Worm (Caenorhabditis elegans): ENCODE data around the gene T01B7.9.

The T01B7.9 gene

ce11 chrII:8769375-8769774 is 42.8 kb upstream of the T01B7.9 start (continued):
- TF ChIP-seq egl-27 (tag; optimal IDR thresholded peaks at IDR 0.05): no peak
- TF ChIP-seq zip-2 (tag; optimal IDR thresholded peaks at IDR 0.05): no peak
- no peak for TF ChIP-seq dmd-8 (GFP tag; IDR thresholded peaks at IDR 0.05)
- TF ChIP-seq duxl-1 (tag; optimal IDR thresholded peaks at IDR 0.05; ENCODE audit: poor library complexity): no peak
- TF ChIP-seq nhr-6 (tag; optimal IDR thresholded peaks at IDR 0.05): no peak
- peak; percentile 65 for TF ChIP-seq hmg-1.1 (GFP tag; IDR thresholded peaks at IDR 0.05)
- TF ChIP-seq daf-16 (GFP tag; optimal IDR thresholded peaks at IDR 0.05): no peak
- peak; percentile 11 for TF ChIP-seq daf-16 (tag; optimal IDR thresholded peaks at IDR 0.05)
- no peak for TF ChIP-seq D1046.2 (GFP tag; IDR thresholded peaks at IDR 0.05)
- TF ChIP-seq unc-62 (GFP tag; optimal IDR thresholded peaks at IDR 0.05 in 1 of 2): peak in 1 of 2 experiments; percentile 57
- TF ChIP-seq unc-62 (tag; optimal IDR thresholded peaks at IDR 0.05): no peak
- TF ChIP-seq mes-2 (tag; optimal IDR thresholded peaks at IDR 0.05; ENCODE audit: poor library complexity, severe bottlenecking): peak; percentile 54
- TF ChIP-seq fos-1 (tag; optimal IDR thresholded peaks at IDR 0.05): no peak
- TF ChIP-seq F37D6.2 (tag; optimal IDR thresholded peaks at IDR 0.05): no peak
- peak in 1 of 2 experiments; percentile 32 for TF ChIP-seq lsy-2 (tag; optimal IDR thresholded peaks at IDR 0.05)
- TF ChIP-seq F26F4.8 (GFP tag; conservative IDR thresholded peaks at IDR 0.05): no peak
- TF ChIP-seq fkh-10 (GFP tag; optimal IDR thresholded peaks at IDR 0.05): no peak
- no peak for TF ChIP-seq cey-2 (tag; optimal IDR thresholded peaks at IDR 0.05; ENCODE audit: borderline replicate concordance, insufficient read depth)
- no peak for TF ChIP-seq lin-29 (GFP tag; IDR thresholded peaks at IDR 0.05)
- peak; percentile 20 for TF ChIP-seq hlh-11 (tag; optimal IDR thresholded peaks at IDR 0.05)

ce11 chrII:8766897-8767296 is 40.3 kb upstream of the T01B7.9 start, which contains the start of gene pah-1:
Gene pah-1 (minus strand): TSS chrII:8766997.
- TF ChIP-seq aha-1 (tag): no peak
- TF ChIP-seq ceh-62 (tag; optimal IDR thresholded peaks at IDR 0.05): no peak
- no peak for TF ChIP-seq ceh-32 (tag; optimal IDR thresholded peaks at IDR 0.05; ENCODE audit: poor library complexity)
- TF ChIP-seq vab-7 (GFP tag; IDR thresholded peaks at IDR 0.05): no peak
- TF ChIP-seq lin-38 (GFP tag; IDR thresholded peaks at IDR 0.05): no peak
- TF ChIP-seq T20F7.1 (GFP tag; optimal IDR thresholded peaks at IDR 0.05): no peak
- no peak for TF ChIP-seq pqm-1 (tag; optimal IDR thresholded peaks at IDR 0.05)
- no peak for TF ChIP-seq ceh-82 (tag; optimal IDR thresholded peaks at IDR 0.05)
- TF ChIP-seq ces-1 (GFP tag; optimal IDR thresholded peaks at IDR 0.05): no peak
- no peak for TF ChIP-seq arid-1 (GFP tag; conservative IDR thresholded peaks at IDR 0.05)
- TF ChIP-seq daf-8 (GFP tag; IDR thresholded peaks at IDR 0.05): no peak
- no peak for TF ChIP-seq F10B5.3 (tag; optimal IDR thresholded peaks at IDR 0.05)
- TF ChIP-seq unc-62 (GFP tag; optimal IDR thresholded peaks at IDR 0.05 in 1 of 2): no peak
- no peak for TF ChIP-seq unc-62 (tag; optimal IDR thresholded peaks at IDR 0.05)

DNA sequence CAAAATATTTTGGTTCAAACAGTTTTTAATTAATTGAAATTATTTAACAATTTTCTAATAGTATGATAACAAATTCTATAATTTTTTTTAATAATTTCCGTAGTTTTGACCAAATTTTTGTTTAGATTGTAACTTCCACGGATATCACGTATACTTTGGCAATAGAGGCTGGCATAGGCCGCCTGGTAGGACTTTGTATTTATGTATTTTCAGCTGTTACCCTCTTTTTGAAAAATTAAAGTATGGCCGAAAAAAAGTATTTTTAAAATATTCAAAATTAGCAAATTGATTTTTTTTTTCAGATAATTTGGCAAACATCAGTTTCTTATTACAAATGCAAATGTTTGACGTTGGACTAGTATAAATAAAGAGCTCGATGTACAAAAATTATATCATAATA is 39.9 kb upstream of the T01B7.9 start, which contains the start of the genes nsph-1.1 and K08F8.15:
Gene nsph-1.1 (plus strand): TSS at position 301 of the 400 bp plus-strand sequence.
Gene K08F8.15 (plus strand): TSS at position 335 of the 400 bp plus-strand sequence.
- TF ChIP-seq mdl-1 (tag; optimal IDR thresholded peaks at IDR 0.05) (no peak), snpc-4 (tag; optimal IDR thresholded peaks at IDR 0.05) (no peak), nhr-77 (tag; optimal IDR thresholded peaks at IDR 0.05) (no peak)

ce11 chrII:8765131-8765530 is 38.5 kb upstream of the T01B7.9 start:
- TF ChIP-seq mxl-3 (GFP tag; optimal IDR thresholded peaks at IDR 0.05) (peak; percentile 95), lin-39 (tag; optimal IDR thresholded peaks at IDR 0.05) (no peak), dve-1 (tag; optimal IDR thresholded peaks at IDR 0.05; ENCODE audit: insufficient read depth) (peak; percentile 31), aha-1 (tag) (peak; percentile 70), hlh-30 (tag; optimal IDR thresholded peaks at IDR 0.05; ENCODE audit: insufficient read depth) (peak; percentile 72), dmd-6 (GFP tag; IDR thresholded peaks at IDR 0.05) (peak; percentile 75), mdl-1 (tag; optimal IDR thresholded peaks at IDR 0.05) (peak; percentile 55 to 94), gei-8 (GFP tag; optimal IDR thresholded peaks at IDR 0.05) (peak; percentile 27), nhr-25 (tag; optimal IDR thresholded peaks at IDR 0.05; ENCODE audit: borderline replicate concordance, insufficient read depth) (peak; percentile 30), nhr-28 (tag; optimal IDR thresholded peaks at IDR 0.05) (peak; percentile 87), ceh-82 (tag; optimal IDR thresholded peaks at IDR 0.05) (no peak), tra-1 (GFP tag; IDR thresholded peaks at IDR 0.05) (peak; percentile 58; the same call in 1 of the 2 replicates), nhr-48 (tag; optimal IDR thresholded peaks at IDR 0.05) (peak; percentile 68), unc-62 (GFP tag; optimal IDR thresholded peaks at IDR 0.05 in 1 of 2) (no peak), unc-62 (tag; optimal IDR thresholded peaks at IDR 0.05) (no peak), hlh-11 (tag; optimal IDR thresholded peaks at IDR 0.05) (peak; percentile 59)

Data from whole organism, L4 larva.